Worm (Caenorhabditis elegans) whole organism, L1 larva: ENCODE measurements around the gene dhs-8.

Experiments
- C16A3.4 ChIP-seq: fragments of 150-350 bp; optimal IDR thresholded peaks from 2 replicates; lab custom pipeline; 2014; ENCODE audit warnings: missing biosample characterization, missing genetic modification characterization
- C34B4.2 ChIP-seq: sonication (generic microtip); optimal IDR thresholded peaks from 2 replicates; lab custom pipeline; 2017; ENCODE audit warnings: mild to moderate bottlenecking, missing genetic modification characterization, missing compliant biosample characterization
- F16B12.6 ChIP-seq: fragments of 150-350 bp; optimal IDR thresholded peaks from 2 replicates; lab custom pipeline; 2014; ENCODE audit warnings: missing biosample characterization, missing genetic modification characterization
- Y116A8C.19 ChIP-seq: sonication (generic microtip); optimal IDR thresholded peaks from 2 replicates; lab custom pipeline; 2016; ENCODE audit warnings: missing compliant biosample characterization, missing genetic modification characterization, borderline replicate concordance
- alr-1 ChIP-seq: fragments of 200-800 bp; sonication (Bioruptor generic); optimal IDR thresholded peaks from 2 replicates; lab custom pipeline; 2018; ENCODE audit warnings: borderline replicate concordance, mild to moderate bottlenecking, missing genetic modification characterization, missing compliant biosample characterization
- aly-2 ChIP-seq: fragments of 150-350 bp; optimal IDR thresholded peaks from 2 replicates; lab custom pipeline; 2014; ENCODE audit warnings: missing biosample characterization, missing genetic modification characterization
- ceh-63 ChIP-seq: fragments of 200-800 bp; sonication (Bioruptor generic); optimal IDR thresholded peaks from 2 replicates; lab custom pipeline; 2018; ENCODE audit warnings: mild to moderate bottlenecking, missing genetic modification characterization, missing compliant biosample characterization
- ceh-82 ChIP-seq, 3 experiments: fragments of 150-350 bp in 1 of 3; sonication (generic microtip) in 2 of 3; optimal IDR thresholded peaks; 2 replicates each; lab custom pipeline; 2014 to 2017; ENCODE audit warnings: missing biosample characterization in 3 of 3, missing genetic modification characterization in 3 of 3
- ceh-88 ChIP-seq: fragments of 200-800 bp; sonication (Bioruptor generic); IDR thresholded peaks from 2 replicates; pipeline ENCODE4 v1.3.6; 2022; ENCODE audit warnings: missing genetic modification characterization, missing compliant biosample characterization
- ceh-90 ChIP-seq: sonication (generic microtip); optimal IDR thresholded peaks from 2 replicates; lab custom pipeline; 2016; ENCODE audit warnings: missing genetic modification characterization, missing compliant biosample characterization
- dsc-1 ChIP-seq: sonication (generic microtip); optimal IDR thresholded peaks from 2 replicates; lab custom pipeline; 2016; ENCODE audit warnings: mild to moderate bottlenecking, missing genetic modification characterization, missing compliant biosample characterization
- efl-1 ChIP-seq, 4 experiments: fragments of 150-350 bp; optimal IDR thresholded peaks in 3 of 4; peaks in 1 of 4; 1 replicate in 1 of 4; 2 replicates in 3 of 4; lab custom pipeline; 2014; ENCODE audit warnings: missing biosample characterization in 2 of 4, missing genetic modification characterization in 2 of 4, missing genetic modification reagents in 2 of 4
- efl-3 ChIP-seq: fragments of 200-800 bp; sonication (Bioruptor generic); optimal IDR thresholded peaks from 2 replicates; lab custom pipeline; 2018; ENCODE audit warnings: mild to moderate bottlenecking, missing genetic modification characterization, missing compliant biosample characterization
- egl-13 ChIP-seq: sonication (generic microtip); optimal IDR thresholded peaks from 2 replicates; lab custom pipeline; 2016; ENCODE audit warnings: missing genotype, missing genetic modification reagents, missing genetic modification characterization, missing compliant biosample characterization
- elt-2 ChIP-seq: sonication (generic microtip); optimal IDR thresholded peaks from 2 replicates; lab custom pipeline; 2016; ENCODE audit warnings: missing genetic modification characterization, mild to moderate bottlenecking, inconsistent platforms, missing compliant biosample characterization, missing genetic modification reagents
- elt-3 ChIP-seq, 6 experiments: fragments of 150-350 bp in 1 of 6; sonication (generic microtip); optimal IDR thresholded peaks; 2 replicates each; lab custom pipeline; 2017 to 2018; ENCODE audit warnings: missing biosample characterization in 6 of 6, missing genetic modification characterization in 6 of 6, inconsistent platforms in 1 of 6
- fkh-4 ChIP-seq: sonication (generic microtip); optimal IDR thresholded peaks from 2 replicates; lab custom pipeline; 2016; ENCODE audit warnings: missing compliant biosample characterization, missing genetic modification characterization, borderline replicate concordance
- fkh-8 ChIP-seq: sonication (generic microtip); optimal IDR thresholded peaks from 2 replicates; lab custom pipeline; 2016; ENCODE audit warnings: mild to moderate bottlenecking, missing genetic modification characterization, missing compliant biosample characterization
- fos-1 ChIP-seq: fragments of 150-350 bp; optimal IDR thresholded peaks from 2 replicates; lab custom pipeline; 2014; ENCODE audit warnings: missing biosample characterization, missing genetic modification characterization
- hpl-2 ChIP-seq: fragments of 150-350 bp; optimal IDR thresholded peaks from 2 replicates; lab custom pipeline; 2014; ENCODE audit warnings: missing biosample characterization, missing genetic modification reagents, missing genetic modification characterization
- irx-1 ChIP-seq: sonication (generic microtip); optimal IDR thresholded peaks from 2 replicates; lab custom pipeline; 2016; ENCODE audit warnings: missing genetic modification characterization, missing compliant biosample characterization
- isw-1 ChIP-seq: fragments of 200-800 bp; sonication (Bioruptor generic); IDR thresholded peaks from 2 replicates; pipeline ENCODE4 v1.3.6; 2022; ENCODE audit warnings: missing genetic modification characterization, missing compliant biosample characterization
- jun-1 ChIP-seq: fragments of 150-350 bp; optimal IDR thresholded peaks from 2 replicates; lab custom pipeline; 2014; ENCODE audit warnings: missing biosample characterization, missing genetic modification reagents, missing genetic modification characterization
- lin-13 ChIP-seq: fragments of 150-350 bp; optimal IDR thresholded peaks from 2 replicates; lab custom pipeline; 2014; ENCODE audit warnings: missing biosample characterization, missing genetic modification reagents, missing genetic modification characterization
- lin-15B ChIP-seq: fragments of 150-350 bp; sonication (generic microtip); optimal IDR thresholded peaks from 3 replicates; lab custom pipeline; 2014; ENCODE audit warnings: missing biosample characterization, missing genetic modification characterization
- lin-39 ChIP-seq: fragments of 150-350 bp; optimal IDR thresholded peaks from 2 replicates; lab custom pipeline; 2014; ENCODE audit warnings: missing biosample characterization, missing genetic modification reagents, missing genetic modification characterization
- lir-3 ChIP-seq: sonication (generic microtip); optimal IDR thresholded peaks from 2 replicates; lab custom pipeline; 2016; ENCODE audit warnings: mild to moderate bottlenecking, missing genetic modification characterization, moderate library complexity, missing compliant biosample characterization; ENCODE audit not compliant: poor library complexity
- lsy-2 ChIP-seq, 2 experiments: fragments of 150-350 bp; optimal IDR thresholded peaks; 2 replicates each; lab custom pipeline; 2014; ENCODE audit warnings: missing biosample characterization in 2 of 2, missing genetic modification characterization in 2 of 2
- mab-9 ChIP-seq: fragments of 200-800 bp; sonication (Bioruptor generic); IDR thresholded peaks from 2 replicates; pipeline ENCODE4 v1.3.6; 2022; ENCODE audit warnings: missing genetic modification reagents, missing genetic modification characterization, missing compliant biosample characterization
- mdl-1 ChIP-seq, 2 experiments: fragments of 150-350 bp; optimal IDR thresholded peaks; 2 replicates each; lab custom pipeline; 2014 to 2017; ENCODE audit warnings: missing biosample characterization in 2 of 2, missing genetic modification characterization in 2 of 2, inconsistent platforms in 1 of 2
- nhr-12 ChIP-seq: sonication (generic microtip); optimal IDR thresholded peaks from 2 replicates; lab custom pipeline; 2017; ENCODE audit warnings: missing biosample characterization, missing genetic modification characterization
- nhr-19 ChIP-seq: fragments of 200-800 bp; sonication (Bioruptor generic); conservative IDR thresholded peaks from 2 replicates; pipeline ENCODE4 v1.3.6; 2022; ENCODE audit warnings: missing genetic modification characterization, missing compliant biosample characterization
- nhr-28 ChIP-seq: fragments of 150-350 bp; optimal IDR thresholded peaks from 2 replicates; lab custom pipeline; 2014; ENCODE audit warnings: missing biosample characterization, missing genetic modification characterization
- nhr-84 ChIP-seq: sonication (generic microtip); optimal IDR thresholded peaks from 2 replicates; lab custom pipeline; 2017; ENCODE audit warnings: missing biosample characterization, missing genetic modification characterization
- nhr-90 ChIP-seq: sonication (generic microtip); optimal IDR thresholded peaks from 2 replicates; lab custom pipeline; 2016; ENCODE audit warnings: mild to moderate bottlenecking, missing genetic modification characterization, missing compliant biosample characterization; ENCODE audit not compliant: poor library complexity
- pax-3 ChIP-seq: fragments of 200-800 bp; sonication (Bioruptor generic); optimal IDR thresholded peaks from 2 replicates; lab custom pipeline; 2018; ENCODE audit warnings: mild to moderate bottlenecking, missing genetic modification characterization, moderate library complexity, missing compliant biosample characterization
- rnt-1 ChIP-seq: sonication (generic microtip); optimal IDR thresholded peaks from 2 replicates; lab custom pipeline; 2016; ENCODE audit warnings: mild to moderate bottlenecking, missing genetic modification characterization, moderate library complexity, missing compliant biosample characterization
- skn-1 ChIP-seq: fragments of 150-350 bp; optimal IDR thresholded peaks from 2 replicates; lab custom pipeline; 2014; ENCODE audit warnings: missing biosample characterization, missing genetic modification characterization
- snpc-4 ChIP-seq: fragments of 150-350 bp; optimal IDR thresholded peaks from 2 replicates; lab custom pipeline; 2014; ENCODE audit warnings: missing biosample characterization, missing genetic modification characterization
- snu-23 ChIP-seq: sonication (generic microtip); optimal IDR thresholded peaks from 2 replicates; lab custom pipeline; 2016; ENCODE audit warnings: missing genetic modification characterization, missing compliant biosample characterization
- sptf-1 ChIP-seq: fragments of 150-350 bp; optimal IDR thresholded peaks from 2 replicates; lab custom pipeline; 2014; ENCODE audit warnings: missing biosample characterization, missing genetic modification characterization
- sup-37 ChIP-seq: fragments of 200-800 bp; sonication (Bioruptor generic); optimal IDR thresholded peaks from 2 replicates; lab custom pipeline; 2018; ENCODE audit warnings: mild to moderate bottlenecking, missing genetic modification characterization, missing compliant biosample characterization
- tbx-2 ChIP-seq: sonication (generic microtip); optimal IDR thresholded peaks from 2 replicates; lab custom pipeline; 2016; ENCODE audit warnings: missing genetic modification characterization, missing compliant biosample characterization
- unc-130 ChIP-seq: fragments of 150-350 bp; optimal IDR thresholded peaks from 2 replicates; lab custom pipeline; 2017; ENCODE audit warnings: missing biosample characterization, missing genetic modification characterization, inconsistent platforms
- unc-30 ChIP-seq: sonication (generic microtip); optimal IDR thresholded peaks from 2 replicates; lab custom pipeline; 2017; ENCODE audit warnings: missing biosample characterization, missing genetic modification characterization
- unc-62 ChIP-seq: fragments of 150-350 bp; optimal IDR thresholded peaks from 2 replicates; lab custom pipeline; 2014; ENCODE audit warnings: missing biosample characterization, missing genetic modification reagents, missing genetic modification characterization
- unc-98 ChIP-seq: fragments of 200-800 bp; sonication (Bioruptor generic); IDR thresholded peaks from 2 replicates; pipeline ENCODE4 v1.3.6; 2022; ENCODE audit warnings: missing genetic modification characterization, missing compliant biosample characterization
- vab-15 ChIP-seq: sonication (generic microtip); optimal IDR thresholded peaks from 2 replicates; lab custom pipeline; 2017; ENCODE audit warnings: missing genotype, mild to moderate bottlenecking, missing genetic modification characterization, missing compliant biosample characterization
- xbp-1 ChIP-seq: sonication (generic microtip); optimal IDR thresholded peaks from 2 replicates; lab custom pipeline; 2016; ENCODE audit warnings: missing genetic modification characterization, missing compliant biosample characterization
- zag-1 ChIP-seq: fragments of 150-350 bp; optimal IDR thresholded peaks from 2 replicates; lab custom pipeline; 2014; ENCODE audit warnings: missing biosample characterization, missing genetic modification characterization
- zip-4 ChIP-seq: fragments of 200-800 bp; sonication (Bioruptor generic); optimal IDR thresholded peaks from 2 replicates; lab custom pipeline; 2018; ENCODE audit warnings: mild to moderate bottlenecking, missing genetic modification characterization, moderate library complexity, missing compliant biosample characterization
- ztf-4 ChIP-seq: fragments of 150-350 bp; optimal IDR thresholded peaks from 2 replicates; lab custom pipeline; 2014; ENCODE audit warnings: missing biosample characterization, missing genetic modification characterization

The dhs-8 gene

ce11 chrII:14496809-14497208 lies 1.0 kb upstream of the dhs-8 start (continued):
- no peak for TF ChIP-seq Y116A8C.19
- no peak for TF ChIP-seq unc-30 (tag; lab: Kevin White, UChicago)
- no peak for TF ChIP-seq zag-1 (tag; lab: Kevin White, UChicago)
- peak; percentile 79 for TF ChIP-seq nhr-19 (GFP tag; lab: Robert Waterston, UW)
- peak; percentile 58 for TF ChIP-seq irx-1 (tag; lab: Kevin White, UChicago)
- TF ChIP-seq lin-39 (tag; lab: Kevin White, UChicago): no peak
- TF ChIP-seq ceh-82 (tag; optimal IDR thresholded peaks at IDR 0.05; lab: Kevin White, UChicago): peak; percentile 26 to 56 (median 48)
- no peak for TF ChIP-seq ceh-63 (GFP tag; lab: Kevin White, UChicago)
- no peak for TF ChIP-seq alr-1 (tag; lab: Kevin White, UChicago)
- peak; percentile 30 for TF ChIP-seq zip-4 (GFP tag; lab: Kevin White, UChicago)
- peak; percentile 94 for TF ChIP-seq nhr-90 (tag; lab: Kevin White, UChicago)
- no peak for TF ChIP-seq mab-9 (GFP tag; lab: Robert Waterston, UW)
- peak; percentile 78 for TF ChIP-seq unc-130 (tag; lab: Kevin White, UChicago)
- no peak for TF ChIP-seq C34B4.2 (tag; lab: Kevin White, UChicago)
- peak; percentile 67 for TF ChIP-seq dsc-1 (tag; lab: Kevin White, UChicago)
- TF ChIP-seq efl-1 (optimal IDR thresholded peaks at IDR 0.05; lab: Kevin White, UChicago): peak; percentile 66 to 68
- peak; percentile 53 to 96 for TF ChIP-seq efl-1 (GFP tag; optimal IDR thresholded peaks at IDR 0.05 in 1 of 2; lab: Kevin White, UChicago)
- TF ChIP-seq skn-1 (tag; lab: Kevin White, UChicago): peak; percentile 97
- TF ChIP-seq egl-13 (tag; lab: Kevin White, UChicago): peak; percentile 40
- TF ChIP-seq jun-1 (tag; lab: Kevin White, UChicago): peak; percentile 56
- TF ChIP-seq nhr-12 (tag; lab: Kevin White, UChicago): no peak
- no peak for TF ChIP-seq nhr-28
- peak; percentile 93 for TF ChIP-seq C16A3.4
- peak; percentile 88 for TF ChIP-seq snu-23
- TF ChIP-seq F16B12.6 (tag; lab: Kevin White, UChicago): peak; percentile 50
- TF ChIP-seq ceh-88: peak; percentile 54
- peak; percentile 66 for TF ChIP-seq aly-2 (tag; lab: Kevin White, UChicago)
- TF ChIP-seq nhr-84 (tag; lab: Kevin White, UChicago): no peak
- TF ChIP-seq vab-15 (tag; lab: Kevin White, UChicago): peak; percentile 57
- TF ChIP-seq efl-3 (GFP tag; lab: Kevin White, UChicago): no peak
- TF ChIP-seq mdl-1 (tag; optimal IDR thresholded peaks at IDR 0.05; lab: Kevin White, UChicago): peak in 1 of 2 experiments; percentile 86
- TF ChIP-seq hpl-2 (GFP tag; lab: Kevin White, UChicago): peak; percentile 72
- peak; percentile 75 for TF ChIP-seq snpc-4 (tag; lab: Kevin White, UChicago)
- no peak for TF ChIP-seq isw-1
- TF ChIP-seq elt-2: peak; percentile 65
- no peak for TF ChIP-seq unc-98 (GFP tag; lab: Robert Waterston, UW)
- TF ChIP-seq fkh-4 (tag; lab: Kevin White, UChicago): no peak
- TF ChIP-seq lsy-2 (tag; optimal IDR thresholded peaks at IDR 0.05; lab: Kevin White, UChicago): peak; percentile 67 to 92
- peak; percentile 39 for TF ChIP-seq fkh-8 (tag; lab: Kevin White, UChicago)
- no peak for TF ChIP-seq unc-62 (GFP tag; lab: Kevin White, UChicago)
- peak; percentile 83 for TF ChIP-seq lir-3 (tag; lab: Kevin White, UChicago)
- TF ChIP-seq ztf-4: peak; percentile 18
- no peak for TF ChIP-seq sptf-1 (tag; lab: Kevin White, UChicago)
- no peak for TF ChIP-seq sup-37 (GFP tag; lab: Kevin White, UChicago)
- peak; percentile 53 for TF ChIP-seq ceh-90 (tag; lab: Kevin White, UChicago)
- TF ChIP-seq lin-15B (tag; lab: Kevin White, UChicago): no peak
- TF ChIP-seq xbp-1 (tag; lab: Kevin White, UChicago): peak; percentile 68
- peak in 3 of 6 experiments; percentile 32 to 83 (median 55) for TF ChIP-seq elt-3 (tag; optimal IDR thresholded peaks at IDR 0.05; lab: Kevin White, UChicago)
- peak; percentile 83 for TF ChIP-seq tbx-2 (tag; lab: Kevin White, UChicago)
- TF ChIP-seq rnt-1: peak; percentile 90
- peak; percentile 77 for TF ChIP-seq fos-1 (tag; lab: Kevin White, UChicago)
- TF ChIP-seq pax-3: peak; percentile 76
- peak; percentile 32 for TF ChIP-seq lin-13 (GFP tag; lab: Kevin White, UChicago)
